Fruit fly (Drosophila melanogaster) whole organism, embryonic: Measurements from ENCODE around the gene CG11095.

Source experiments
- CG12769 ChIP-seq: fragments of 200-800 bp; sonication (Bioruptor generic); optimal IDR thresholded peaks from 2 replicates; lab custom pipeline; 2019; ENCODE audit warnings: missing biosample characterization, mild to moderate bottlenecking, missing genetic modification characterization, moderate library complexity
- CG13287 ChIP-seq: fragments of 200-800 bp; sonication (Bioruptor generic); IDR thresholded peaks from 2 replicates; pipeline ENCODE4 v1.3.6; 2022; ENCODE audit warnings: missing biosample characterization, missing genetic modification characterization; ENCODE audit not compliant: partially characterized antibody
- CG13296 ChIP-seq: fragments of 200-800 bp; sonication (Bioruptor generic); optimal IDR thresholded peaks from 3 replicates; lab custom pipeline; 2018; ENCODE audit warnings: missing biosample characterization, mild to moderate bottlenecking, missing genetic modification characterization
- CG14667 ChIP-seq: fragments of 200-800 bp; sonication (Bioruptor generic); IDR thresholded peaks from 2 replicates; pipeline ENCODE4 v1.3.6; 2022; ENCODE audit warnings: missing biosample characterization, missing genetic modification characterization
- CG17802 ChIP-seq: fragments of 200-800 bp; sonication (Bioruptor generic); optimal IDR thresholded peaks from 2 replicates; lab custom pipeline; 2018; ENCODE audit warnings: missing biosample characterization, mild to moderate bottlenecking, missing genetic modification characterization, moderate library complexity
- CG30020 ChIP-seq: fragments of 200-800 bp; optimal IDR thresholded peaks from 2 replicates; lab custom pipeline; 2019; ENCODE audit warnings: missing biosample characterization, mild to moderate bottlenecking, missing genetic modification characterization, moderate library complexity
- CG3281 ChIP-seq: fragments of 200-800 bp; sonication (Bioruptor generic); optimal IDR thresholded peaks from 3 replicates; lab custom pipeline; 2017; ENCODE audit warnings: missing biosample characterization, mild to moderate bottlenecking, missing genetic modification characterization
- CG34422 ChIP-seq: fragments of 200-800 bp; sonication (Bioruptor generic); IDR thresholded peaks from 3 replicates; pipeline ENCODE4 v1.3.6; 2022; ENCODE audit warnings: missing biosample characterization, missing genetic modification characterization
- CG42726 ChIP-seq: fragments of 200-800 bp; sonication (Bioruptor generic); IDR thresholded peaks from 2 replicates; pipeline ENCODE4 v1.3.6; 2022; ENCODE audit warnings: missing biosample characterization, missing genetic modification characterization; ENCODE audit not compliant: partially characterized antibody
- CG4360 ChIP-seq: fragments of 200-800 bp; sonication (Bioruptor generic); IDR thresholded peaks from 2 replicates; pipeline ENCODE4 v1.3.6; 2022; ENCODE audit warnings: missing biosample characterization, missing genetic modification characterization
- CG4820 ChIP-seq: fragments of 200-800 bp; sonication (Bioruptor generic); optimal IDR thresholded peaks from 3 replicates; lab custom pipeline; 2016; ENCODE audit warnings: missing biosample characterization, missing genetic modification characterization
- CG7357 ChIP-seq: fragments of 200-800 bp; sonication (Bioruptor generic); IDR thresholded peaks from 3 replicates; pipeline ENCODE4 v1.3.6; 2022; ENCODE audit warnings: missing biosample characterization, missing genetic modification characterization
- CG9932 ChIP-seq: fragments of 200-800 bp; sonication (Bioruptor generic); IDR thresholded peaks from 2 replicates; pipeline ENCODE4 v1.3.6; 2022; ENCODE audit warnings: missing biosample characterization, missing genetic modification characterization
- Dp ChIP-seq: fragments of 200-800 bp; sonication (Bioruptor generic); optimal IDR thresholded peaks from 2 replicates; lab custom pipeline; 2018; ENCODE audit warnings: missing biosample characterization, mild to moderate bottlenecking, missing genetic modification characterization, moderate library complexity
- E2f2 ChIP-seq: fragments of 200-800 bp; sonication (Bioruptor generic); IDR thresholded peaks from 2 replicates; pipeline ENCODE4 v1.3.6; 2022; ENCODE audit warnings: missing biosample characterization, missing genetic modification characterization
- Ets97D ChIP-seq: fragments of 200-800 bp; sonication (Bioruptor generic); optimal IDR thresholded peaks from 3 replicates; lab custom pipeline; 2016; ENCODE audit warnings: missing biosample characterization, missing genetic modification characterization
- H15 ChIP-seq: fragments of 200-800 bp; sonication (Bioruptor generic); IDR thresholded peaks from 3 replicates; pipeline ENCODE4 v1.3.6; 2022; ENCODE audit warnings: missing biosample characterization, missing genetic modification characterization
- MBD-R2 ChIP-seq: fragments of 200-800 bp; sonication (Bioruptor generic); IDR thresholded peaks from 2 replicates; pipeline ENCODE4 v1.3.6; 2022; ENCODE audit warnings: missing biosample characterization, missing genetic modification characterization
- MESR4 ChIP-seq: fragments of 200-800 bp; sonication (Bioruptor generic); optimal IDR thresholded peaks from 2 replicates; lab custom pipeline; 2018; ENCODE audit warnings: missing biosample characterization, mild to moderate bottlenecking, missing genetic modification characterization, moderate library complexity
- Med ChIP-seq: fragments of 200-800 bp; sonication (Bioruptor generic); peaks from one replicate; lab custom pipeline; 2016; ENCODE audit warnings: missing biosample characterization, missing genetic modification characterization, mild to moderate bottlenecking, inconsistent platforms, moderate library complexity
- Nf-YB ChIP-seq: fragments of 200-800 bp; sonication (Bioruptor generic); optimal IDR thresholded peaks from 3 replicates; lab custom pipeline; 2019; ENCODE audit warnings: missing biosample characterization, mild to moderate bottlenecking, missing genetic modification characterization, moderate library complexity
- Sin3A ChIP-seq: fragments of >200 bp; optimal IDR thresholded peaks from 2 replicates; lab custom pipeline; 2018
- ash1 ChIP-seq: fragments of 200-800 bp; sonication (Bioruptor generic); optimal IDR thresholded peaks from 2 replicates; lab custom pipeline; 2018; ENCODE audit warnings: missing biosample characterization, mild to moderate bottlenecking, missing genetic modification characterization
- bcd ChIP-seq: fragments of 200-800 bp; sonication (Bioruptor generic); optimal IDR thresholded peaks from 2 replicates; lab custom pipeline; 2017; ENCODE audit warnings: missing biosample characterization, mild to moderate bottlenecking, missing genetic modification characterization
- bsh ChIP-seq, 2 experiments: fragments of 200-800 bp; sonication (Bioruptor generic); optimal IDR thresholded peaks; 2 replicates each; lab custom pipeline; 2017 to 2018; ENCODE audit warnings: mild to moderate bottlenecking in 2 of 2, missing biosample characterization in 2 of 2, missing genetic modification characterization in 2 of 2, moderate library complexity in 1 of 2
- crol ChIP-seq: fragments of 200-800 bp; sonication (Bioruptor generic); IDR thresholded peaks from 2 replicates; pipeline ENCODE4 v1.3.6; 2022; ENCODE audit warnings: missing biosample characterization, missing genetic modification characterization
- cwo ChIP-seq: fragments of 200-800 bp; sonication (Bioruptor generic); optimal IDR thresholded peaks from 3 replicates; lab custom pipeline; 2017; ENCODE audit warnings: missing biosample characterization, missing genetic modification characterization, mild to moderate bottlenecking, moderate library complexity, missing genetic modification reagents
- danr ChIP-seq: fragments of 200-800 bp; sonication (Bioruptor generic); IDR thresholded peaks from 2 replicates; pipeline ENCODE4 v1.3.6; 2022; ENCODE audit warnings: missing biosample characterization, missing genetic modification characterization
- ems ChIP-seq: fragments of 200-800 bp; sonication (Bioruptor generic); optimal IDR thresholded peaks from 3 replicates; lab custom pipeline; 2016; ENCODE audit warnings: missing biosample characterization, missing genetic modification characterization
- fd102C ChIP-seq: fragments of 200-800 bp; sonication (Bioruptor generic); optimal IDR thresholded peaks from 2 replicates; lab custom pipeline; 2018; ENCODE audit warnings: missing biosample characterization, mild to moderate bottlenecking, missing genetic modification characterization, moderate library complexity
- gcm2 ChIP-seq: fragments of 200-800 bp; sonication (Bioruptor generic); optimal IDR thresholded peaks from 2 replicates; lab custom pipeline; 2016; ENCODE audit warnings: missing biosample characterization, missing genetic modification characterization
- gem ChIP-seq: fragments of 200-800 bp; sonication (Bioruptor generic); optimal IDR thresholded peaks from 2 replicates; lab custom pipeline; 2019; ENCODE audit warnings: missing biosample characterization, mild to moderate bottlenecking, missing genetic modification characterization, moderate library complexity
- ken ChIP-seq: fragments of 200-800 bp; sonication (Bioruptor generic); IDR thresholded peaks from 3 replicates; pipeline ENCODE4 v1.3.6; 2022; ENCODE audit warnings: missing biosample characterization, missing genetic modification characterization
- lmd ChIP-seq: fragments of 200-800 bp; sonication (Bioruptor generic); IDR thresholded peaks from 2 replicates; pipeline ENCODE4 v1.3.6; 2022; ENCODE audit warnings: missing biosample characterization, missing genetic modification characterization
- run ChIP-seq: fragments of 200-800 bp; sonication (Bioruptor generic); optimal IDR thresholded peaks from 3 replicates; lab custom pipeline; 2018; ENCODE audit warnings: missing biosample characterization, mild to moderate bottlenecking, missing genetic modification characterization
- shn ChIP-seq: fragments of 200-800 bp; sonication (Bioruptor generic); optimal IDR thresholded peaks from 3 replicates; lab custom pipeline; 2016; ENCODE audit warnings: missing biosample characterization, missing genetic modification characterization
- slou ChIP-seq: fragments of 200-800 bp; sonication (Bioruptor generic); optimal IDR thresholded peaks from 3 replicates; lab custom pipeline; 2016; ENCODE audit warnings: missing biosample characterization, missing genetic modification characterization
- sob ChIP-seq: fragments of 200-800 bp; sonication (Bioruptor generic); IDR thresholded peaks from 2 replicates; pipeline ENCODE4 v1.3.6; 2022; ENCODE audit warnings: missing biosample characterization, missing genetic modification characterization
- vnd ChIP-seq: fragments of 200-800 bp; sonication (Bioruptor generic); IDR thresholded peaks from 3 replicates; pipeline ENCODE4 v1.3.6; 2022; ENCODE audit warnings: missing biosample characterization, missing genetic modification characterization; ENCODE audit not compliant: partially characterized antibody

The CG11095 gene

dm6 chrX:13821775-13822493 is 10.4 kb downstream of the CG11095 start, which contains the start of gene Clic (continued):
- TF ChIP-seq crol = peak; percentile 8; the same call in 1 of the 2 replicates
- TF ChIP-seq CG14667 (GFP tag; lab: Robert Waterston, UW) = no peak
- no peak for TF ChIP-seq CG7357 (GFP tag; lab: Robert Waterston, UW)
- TF ChIP-seq gcm2 (GFP tag; lab: Kevin White, UChicago) = no peak
- no peak for TF ChIP-seq cwo (GFP tag; lab: Kevin White, UChicago)

dm6 chrX:13822753-13823152 is 11.3 kb downstream of the CG11095 start, which contains the start of gene Nup93-1:
TSS of gene Nup93-1 (plus strand) at chrX:13822826.
- no peak for TF ChIP-seq lmd
- no peak for TF ChIP-seq bcd
- TF ChIP-seq run (tag; lab: Kevin White, UChicago) = no peak
- TF ChIP-seq MESR4 = peak; percentile 30
- TF ChIP-seq fd102C (GFP tag; lab: Kevin White, UChicago) = no peak
- TF ChIP-seq MBD-R2 (GFP tag; lab: Robert Waterston, UW) = peak; percentile 54
- TF ChIP-seq H15 = no peak
- peak; percentile 23 for TF ChIP-seq Sin3A (lab: Kevin White, UChicago)
- 0 out of 2 replicates have a peak, but pooled peaks have one; percentile 19 for TF ChIP-seq CG4360 (GFP tag; lab: Robert Waterston, UW)
- TF ChIP-seq CG9932 = no peak
- TF ChIP-seq bsh (GFP tag; optimal IDR thresholded peaks at IDR 0.05; lab: Kevin White, UChicago) = no peak
- no peak for TF ChIP-seq sob (GFP tag; lab: Robert Waterston, UW)
- peak; percentile 43 for TF ChIP-seq E2f2 (GFP tag; lab: Robert Waterston, UW)
- TF ChIP-seq CG34422 = peak; percentile 52; the same call in 1 of the 3 replicates
- TF ChIP-seq CG30020 (tag; lab: Kevin White, UChicago) = no peak
- TF ChIP-seq ash1 = no peak
- TF ChIP-seq vnd = no peak
- no peak for TF ChIP-seq CG3281 (GFP tag; lab: Kevin White, UChicago)
- no peak for TF ChIP-seq slou (GFP tag; lab: Kevin White, UChicago)
- no peak for TF ChIP-seq Ets97D (GFP tag; lab: Kevin White, UChicago)
- no peak for TF ChIP-seq CG13287
- no peak for TF ChIP-seq CG4820 (GFP tag; lab: Kevin White, UChicago)
- peak; percentile 52 for TF ChIP-seq Med (GFP tag; lab: Kevin White, UChicago)
- no peak for TF ChIP-seq CG42726 (GFP tag; lab: Robert Waterston, UW)
- no peak for TF ChIP-seq shn (GFP tag; lab: Kevin White, UChicago)
- no peak for TF ChIP-seq ems (GFP tag; lab: Kevin White, UChicago)
- no peak for TF ChIP-seq CG13296
- no peak for TF ChIP-seq CG12769 (tag; lab: Kevin White, UChicago)
- TF ChIP-seq CG17802 (tag; lab: Kevin White, UChicago) = no peak
- peak; percentile 39 for TF ChIP-seq Dp
- TF ChIP-seq gem (tag; lab: Kevin White, UChicago) = no peak
- TF ChIP-seq Nf-YB (GFP tag; lab: Kevin White, UChicago) = no peak
- no peak for TF ChIP-seq danr (GFP tag; lab: Robert Waterston, UW)
- TF ChIP-seq ken = 0 out of 3 replicates have a peak, but pooled peaks have one; percentile 7
